Worm (Caenorhabditis elegans): Measurements from ENCODE around the gene C45B11.5.
A peak's percentile ranks its signal among the peaks of the same experiment; 100 is the strongest.

C45B11.5 gene

DNA sequence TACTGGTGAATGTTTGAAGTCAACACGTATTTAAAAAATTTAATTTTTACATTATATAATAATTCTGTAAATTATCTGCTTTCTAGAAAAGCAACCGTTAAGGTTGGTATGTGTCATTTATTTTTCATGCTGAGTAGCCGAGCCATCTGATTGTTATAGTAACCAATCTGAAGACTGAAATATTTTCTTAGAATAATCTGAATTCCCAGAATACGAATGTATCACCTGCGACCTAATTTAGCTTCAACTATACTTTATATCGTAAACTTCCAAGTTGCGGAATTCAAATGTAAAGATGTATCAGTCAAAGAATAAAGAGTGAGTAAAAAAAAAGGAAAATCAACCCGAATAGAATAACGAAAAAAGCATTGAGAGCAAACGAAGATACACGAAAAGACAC lies 8.4 kb upstream of the C45B11.5 start:
- TF ChIP-seq ceh-13 (GFP tag; optimal IDR thresholded peaks at IDR 0.05) (no peak), B0310.2 (tag; optimal IDR thresholded peaks at IDR 0.05) (no peak), hnd-1 (tag; optimal IDR thresholded peaks at IDR 0.05) (no peak), F13C5.2 (tag; optimal IDR thresholded peaks at IDR 0.05) (no peak), ama-1 (optimal IDR thresholded peaks at IDR 0.05) (no peak), aly-1 (tag; optimal IDR thresholded peaks at IDR 0.05) (no peak), tbx-37 (GFP tag; conservative IDR thresholded peaks at IDR 0.05) (no peak), tbx-11 (GFP tag; IDR thresholded peaks at IDR 0.05) (no peak), flt-1 (GFP tag; IDR thresholded peaks at IDR 0.05) (no peak), ets-7 (tag; optimal IDR thresholded peaks at IDR 0.05) (no peak), scrt-1 (GFP tag; IDR thresholded peaks at IDR 0.05) (no peak), pes-1 (GFP tag; IDR thresholded peaks at IDR 0.05) (no peak), tra-4 (tag; optimal IDR thresholded peaks at IDR 0.05) (no peak), sea-1 (GFP tag; conservative IDR thresholded peaks at IDR 0.05) (no peak), ceh-36 (tag; optimal IDR thresholded peaks at IDR 0.05) (no peak), hmg-4 (GFP tag; optimal IDR thresholded peaks at IDR 0.05) (no peak), hmbx-1 (tag; optimal IDR thresholded peaks at IDR 0.05) (no peak)

DNA sequence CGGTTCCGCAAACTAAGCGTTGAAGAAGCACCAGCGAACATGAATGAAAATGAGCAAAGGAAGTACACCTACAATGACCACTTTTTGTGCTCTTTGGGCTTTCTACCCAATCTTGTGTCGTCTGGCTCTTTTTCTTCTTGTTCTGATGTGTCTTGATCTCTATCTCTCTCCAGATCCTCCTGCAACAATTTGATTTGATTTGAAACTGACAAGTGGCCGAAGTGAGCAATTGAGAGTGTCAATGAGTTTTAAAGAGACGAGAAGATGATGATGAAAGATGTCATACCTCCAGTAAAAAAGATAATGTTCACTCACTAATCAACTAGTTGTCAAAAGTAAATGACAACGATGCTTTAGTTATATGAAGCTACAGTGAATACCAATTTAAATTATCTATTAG lies 6.9 kb upstream of the C45B11.5 start, which contains the start of gene pptr-2:
pptr-2 (minus strand) TSS at position 184 of the 400 bp plus-strand sequence.
- no peak for TF ChIP-seq B0310.2 (tag; optimal IDR thresholded peaks at IDR 0.05)
- no peak for TF ChIP-seq pes-1 (GFP tag; IDR thresholded peaks at IDR 0.05)
- TF ChIP-seq ama-1 (optimal IDR thresholded peaks at IDR 0.05) = no peak
- TF ChIP-seq scrt-1 (GFP tag; IDR thresholded peaks at IDR 0.05) = no peak
- no peak for TF ChIP-seq ets-7 (tag; optimal IDR thresholded peaks at IDR 0.05)
- no peak for TF ChIP-seq hmbx-1 (tag; optimal IDR thresholded peaks at IDR 0.05)

DNA sequence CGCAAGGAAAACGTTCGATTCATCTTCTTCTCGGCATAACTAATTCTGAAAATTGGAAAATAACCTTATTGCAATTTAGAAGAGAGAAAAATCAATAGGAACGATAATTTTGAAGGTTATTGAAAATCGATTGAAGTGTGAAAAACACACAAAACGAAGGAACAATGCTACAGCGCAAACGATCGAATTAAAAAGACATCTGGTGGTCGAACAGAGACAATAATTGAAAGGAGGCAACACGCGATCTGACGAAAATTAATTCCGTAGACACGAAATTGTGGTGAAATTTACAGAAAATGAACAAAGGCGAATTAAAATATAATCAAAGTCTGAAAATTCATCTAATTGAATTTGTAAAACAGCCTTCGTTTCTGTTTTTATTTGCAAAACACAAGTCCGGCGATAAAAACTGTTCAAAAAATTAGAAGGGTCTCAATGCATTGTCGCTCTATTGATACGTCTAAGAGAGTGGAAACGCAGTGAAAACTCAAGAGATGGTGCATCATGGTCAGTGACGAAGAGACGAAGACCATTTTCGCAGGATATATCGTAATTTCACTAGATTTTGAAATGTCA lies 2.1 kb upstream of the C45B11.5 start, which contains the start of gene pak-2:
pak-2 (minus strand) TSS at position 51 of the 576 bp plus-strand sequence.
- TF ChIP-seq tra-4 (tag; optimal IDR thresholded peaks at IDR 0.05) = no peak
- peak; percentile 25 for TF ChIP-seq hnd-1 (tag; optimal IDR thresholded peaks at IDR 0.05)
- TF ChIP-seq aly-1 (tag; optimal IDR thresholded peaks at IDR 0.05) = no peak
- no peak for TF ChIP-seq scrt-1 (GFP tag; IDR thresholded peaks at IDR 0.05)
- peak; percentile 25 for TF ChIP-seq ceh-13 (GFP tag; optimal IDR thresholded peaks at IDR 0.05)
- no peak for TF ChIP-seq sea-1 (GFP tag; conservative IDR thresholded peaks at IDR 0.05)
- peak; percentile 38 for TF ChIP-seq B0310.2 (tag; optimal IDR thresholded peaks at IDR 0.05)
- TF ChIP-seq ama-1 (optimal IDR thresholded peaks at IDR 0.05) = no peak
- TF ChIP-seq flt-1 (GFP tag; IDR thresholded peaks at IDR 0.05) = no peak
- no peak for TF ChIP-seq ceh-36 (tag; optimal IDR thresholded peaks at IDR 0.05)
- TF ChIP-seq pes-1 (GFP tag; IDR thresholded peaks at IDR 0.05) = no peak
- peak; percentile 74 for TF ChIP-seq ets-7 (tag; optimal IDR thresholded peaks at IDR 0.05)
- no peak for TF ChIP-seq hmbx-1 (tag; optimal IDR thresholded peaks at IDR 0.05)
- 0 out of 2 replicates have a peak, but pooled peaks have one; percentile 22 for TF ChIP-seq tbx-37 (GFP tag; conservative IDR thresholded peaks at IDR 0.05)
- no peak for TF ChIP-seq hmg-4 (GFP tag; optimal IDR thresholded peaks at IDR 0.05)
- TF ChIP-seq F13C5.2 (tag; optimal IDR thresholded peaks at IDR 0.05) = peak; percentile 82
- no peak for TF ChIP-seq tbx-11 (GFP tag; IDR thresholded peaks at IDR 0.05)

DNA sequence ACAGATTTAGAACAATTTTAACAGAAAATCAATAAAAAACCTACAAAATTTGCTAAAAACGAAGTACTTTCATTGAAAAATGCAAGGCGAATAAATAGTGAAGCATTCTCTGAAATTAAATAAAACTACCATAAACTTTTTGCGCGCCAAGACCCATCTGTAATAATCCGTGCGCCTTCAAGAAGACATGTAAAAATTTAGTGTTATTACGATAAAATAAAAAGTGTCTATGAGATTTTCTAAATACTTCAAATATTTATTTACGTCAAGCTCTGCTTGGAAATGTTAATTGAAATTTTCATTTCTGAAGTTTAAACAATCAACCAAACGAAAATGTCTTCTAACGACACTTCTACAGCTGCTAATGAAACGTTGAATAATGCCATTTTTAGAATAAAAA lies 1.6 kb upstream of the C45B11.5 start, which contains the start of gene C45B11.9:
C45B11.9 (plus strand) TSS at position 301 of the 400 bp plus-strand sequence.
- no peak for TF ChIP-seq flt-1 (GFP tag; IDR thresholded peaks at IDR 0.05)
- no peak for TF ChIP-seq scrt-1 (GFP tag; IDR thresholded peaks at IDR 0.05)
- no peak for TF ChIP-seq ceh-13 (GFP tag; optimal IDR thresholded peaks at IDR 0.05)
- TF ChIP-seq ama-1 (optimal IDR thresholded peaks at IDR 0.05) = no peak
- TF ChIP-seq hmbx-1 (tag; optimal IDR thresholded peaks at IDR 0.05) = no peak
- TF ChIP-seq pes-1 (GFP tag; IDR thresholded peaks at IDR 0.05) = no peak
- no peak for TF ChIP-seq aly-1 (tag; optimal IDR thresholded peaks at IDR 0.05)
- no peak for TF ChIP-seq tbx-11 (GFP tag; IDR thresholded peaks at IDR 0.05)
- no peak for TF ChIP-seq hmg-4 (GFP tag; optimal IDR thresholded peaks at IDR 0.05)
- TF ChIP-seq sea-1 (GFP tag; conservative IDR thresholded peaks at IDR 0.05) = no peak
- no peak for TF ChIP-seq tra-4 (tag; optimal IDR thresholded peaks at IDR 0.05)
- TF ChIP-seq ceh-36 (tag; optimal IDR thresholded peaks at IDR 0.05) = no peak
- no peak for TF ChIP-seq hnd-1 (tag; optimal IDR thresholded peaks at IDR 0.05)
- no peak for TF ChIP-seq F13C5.2 (tag; optimal IDR thresholded peaks at IDR 0.05)
- no peak for TF ChIP-seq tbx-37 (GFP tag; conservative IDR thresholded peaks at IDR 0.05)

DNA sequence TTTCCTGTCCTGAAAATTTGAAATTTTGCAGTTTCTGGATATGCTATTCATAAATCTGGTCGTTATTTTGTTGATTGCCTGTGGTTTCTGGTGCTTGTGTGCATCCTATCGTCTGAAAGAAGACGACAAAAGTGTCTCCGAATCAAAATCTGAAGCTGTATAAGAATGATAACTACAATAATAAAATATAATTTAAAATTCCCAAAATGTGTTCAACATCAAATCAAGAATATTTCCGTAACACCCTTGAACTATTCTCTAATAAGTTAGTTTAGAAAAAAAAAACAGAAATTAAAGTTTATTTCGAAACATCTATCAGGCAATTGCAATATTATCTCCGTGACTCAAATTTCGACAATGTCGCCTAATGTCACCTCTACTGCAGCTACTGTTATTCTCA lies 1.1 kb upstream of the C45B11.5 start, which contains the start of gene C45B11.8:
C45B11.8 (plus strand) TSS at position 301 of the 400 bp plus-strand sequence.
- TF ChIP-seq tra-4 (tag; optimal IDR thresholded peaks at IDR 0.05) = no peak
- no peak for TF ChIP-seq hnd-1 (tag; optimal IDR thresholded peaks at IDR 0.05)
- TF ChIP-seq B0310.2 (tag; optimal IDR thresholded peaks at IDR 0.05) = no peak
- no peak for TF ChIP-seq tbx-37 (GFP tag; conservative IDR thresholded peaks at IDR 0.05)
- TF ChIP-seq tbx-11 (GFP tag; IDR thresholded peaks at IDR 0.05) = no peak
- no peak for TF ChIP-seq hmg-4 (GFP tag; optimal IDR thresholded peaks at IDR 0.05)
- TF ChIP-seq ceh-13 (GFP tag; optimal IDR thresholded peaks at IDR 0.05) = no peak
- no peak for TF ChIP-seq hmbx-1 (tag; optimal IDR thresholded peaks at IDR 0.05)
- TF ChIP-seq sea-1 (GFP tag; conservative IDR thresholded peaks at IDR 0.05) = no peak
- no peak for TF ChIP-seq aly-1 (tag; optimal IDR thresholded peaks at IDR 0.05)

DNA sequence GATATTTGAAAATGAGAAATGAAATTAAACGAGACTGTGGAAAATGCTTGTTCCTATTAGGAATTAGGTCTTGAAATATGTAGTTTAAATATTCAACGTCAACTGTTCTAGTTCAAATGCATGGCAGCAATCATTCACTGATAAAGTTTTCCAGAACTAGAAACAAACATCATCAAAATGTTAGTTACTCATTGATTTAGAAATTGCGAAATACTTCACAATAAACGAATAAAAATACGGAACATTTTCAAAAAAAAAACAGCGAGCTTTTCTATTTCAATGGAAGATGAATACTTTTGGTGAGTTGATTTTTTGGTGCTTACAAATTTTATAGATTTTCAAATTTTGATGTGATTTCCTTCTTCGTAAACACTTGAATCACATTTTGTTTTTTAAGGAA lies 939 bp downstream of the C45B11.5 start, which contains the start of gene C45B11.2:
C45B11.2 (plus strand) TSS at position 173 of the 400 bp plus-strand sequence.
- TF ChIP-seq ama-1 (optimal IDR thresholded peaks at IDR 0.05) = no peak
- no peak for TF ChIP-seq aly-1 (tag; optimal IDR thresholded peaks at IDR 0.05)
- TF ChIP-seq pes-1 (GFP tag; IDR thresholded peaks at IDR 0.05) = no peak
- TF ChIP-seq tra-4 (tag; optimal IDR thresholded peaks at IDR 0.05) = no peak

DNA sequence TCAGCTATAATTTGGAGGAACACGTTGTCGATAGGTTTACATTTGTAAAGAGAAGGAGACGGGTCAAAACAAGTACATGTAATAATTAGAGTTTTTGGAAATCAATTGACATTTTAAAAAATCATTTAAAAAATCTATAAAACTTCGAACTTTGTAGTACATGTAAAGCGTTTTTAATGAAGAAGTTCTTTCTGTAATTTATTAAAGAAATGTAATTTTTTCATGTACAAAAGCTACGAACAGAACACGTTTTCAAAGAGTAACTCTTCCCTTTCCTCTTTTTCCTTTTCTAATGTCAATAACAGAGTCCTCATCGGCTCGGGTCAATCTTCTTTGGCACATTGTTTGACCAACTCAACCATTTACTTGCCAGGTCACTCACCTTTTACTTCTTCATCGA lies 2.2 kb downstream of the C45B11.5 start, which contains the start of gene C45B11.6:
C45B11.6 (plus strand) TSS at position 301 of the 400 bp plus-strand sequence.
- TF ChIP-seq tbx-37 (GFP tag; conservative IDR thresholded peaks at IDR 0.05) (no peak), ceh-36 (tag; optimal IDR thresholded peaks at IDR 0.05) (no peak), ceh-13 (GFP tag; optimal IDR thresholded peaks at IDR 0.05) (no peak), hmg-4 (GFP tag; optimal IDR thresholded peaks at IDR 0.05) (no peak), F13C5.2 (tag; optimal IDR thresholded peaks at IDR 0.05) (no peak), hmbx-1 (tag; optimal IDR thresholded peaks at IDR 0.05) (no peak), ama-1 (optimal IDR thresholded peaks at IDR 0.05) (no peak)

All from whole organism, early embryonic.